Worm (Caenorhabditis elegans): ENCODE measurements around the gene lon-1.

Gene lon-1

DNA sequence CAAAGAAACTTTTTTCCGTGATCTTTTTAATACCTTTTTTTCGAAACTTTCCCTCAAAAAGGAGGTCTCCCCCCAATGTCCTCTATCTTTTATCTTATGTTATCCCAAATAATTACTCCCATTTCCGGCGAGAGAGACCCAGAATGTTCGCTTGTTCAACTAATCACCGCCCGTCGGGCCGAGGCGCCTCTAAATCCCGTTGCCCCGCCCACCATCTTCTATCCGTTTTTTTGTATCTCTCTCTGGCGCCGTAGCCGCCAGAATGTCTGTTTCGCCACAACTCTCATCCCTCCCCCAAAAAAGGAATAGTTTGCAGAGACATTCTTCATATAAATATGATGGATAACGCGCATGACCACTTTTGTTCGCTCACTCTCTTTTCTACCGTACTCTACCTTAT lies 1.6 kb upstream of the lon-1 start:
- no peak for TF ChIP-seq daf-12 (tag; optimal IDR thresholded peaks at IDR 0.05)
- TF ChIP-seq ama-1 (optimal IDR thresholded peaks at IDR 0.05), result no peak
- peak; percentile 82 for TF ChIP-seq nhr-23 (tag; optimal IDR thresholded peaks at IDR 0.05)
- TF ChIP-seq unc-62 (GFP tag; optimal IDR thresholded peaks at IDR 0.05), result no peak
- peak; percentile 56 for TF ChIP-seq nhr-43 (tag; optimal IDR thresholded peaks at IDR 0.05; ENCODE audit: poor library complexity, severe bottlenecking)
- TF ChIP-seq egl-5 (tag; optimal IDR thresholded peaks at IDR 0.05), result no peak
- peak; percentile 48 for TF ChIP-seq nfya-1 (tag; optimal IDR thresholded peaks at IDR 0.05; ENCODE audit: insufficient read depth)
- no peak for TF ChIP-seq jun-1 (tag; optimal IDR thresholded peaks at IDR 0.05)
- no peak for TF ChIP-seq lin-15B (tag; optimal IDR thresholded peaks at IDR 0.05)

DNA sequence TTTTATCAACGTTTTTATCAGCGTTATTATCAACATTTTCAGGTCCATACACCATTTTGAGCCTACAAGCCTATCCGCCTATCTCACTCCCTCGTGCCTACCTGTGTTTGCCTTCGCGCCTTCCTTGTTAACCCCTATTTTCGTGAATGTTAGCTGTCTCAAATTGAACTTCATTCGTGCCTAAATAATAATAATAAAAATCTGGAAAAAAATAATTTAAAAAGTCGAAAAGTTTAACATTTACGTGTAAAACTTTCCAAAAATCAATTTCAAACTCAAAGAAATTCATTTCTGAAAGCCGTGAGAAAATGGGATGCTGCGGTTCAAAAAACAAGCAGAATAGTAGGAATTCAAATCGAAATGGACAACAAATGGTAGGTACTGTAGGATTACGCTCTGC lies 3.7 kb downstream of the lon-1 start, which contains the start of gene R02F2.10:
TSS of gene R02F2.10 (plus strand) at position 301 of the 400 bp plus-strand sequence.
- TF ChIP-seq mml-1 (tag; optimal IDR thresholded peaks at IDR 0.05), result no peak
- TF ChIP-seq nhr-77 (tag; optimal IDR thresholded peaks at IDR 0.05), result no peak
- no peak for TF ChIP-seq ceh-28 (tag; optimal IDR thresholded peaks at IDR 0.05)
- TF ChIP-seq nhr-76 (tag; optimal IDR thresholded peaks at IDR 0.05), result no peak

DNA sequence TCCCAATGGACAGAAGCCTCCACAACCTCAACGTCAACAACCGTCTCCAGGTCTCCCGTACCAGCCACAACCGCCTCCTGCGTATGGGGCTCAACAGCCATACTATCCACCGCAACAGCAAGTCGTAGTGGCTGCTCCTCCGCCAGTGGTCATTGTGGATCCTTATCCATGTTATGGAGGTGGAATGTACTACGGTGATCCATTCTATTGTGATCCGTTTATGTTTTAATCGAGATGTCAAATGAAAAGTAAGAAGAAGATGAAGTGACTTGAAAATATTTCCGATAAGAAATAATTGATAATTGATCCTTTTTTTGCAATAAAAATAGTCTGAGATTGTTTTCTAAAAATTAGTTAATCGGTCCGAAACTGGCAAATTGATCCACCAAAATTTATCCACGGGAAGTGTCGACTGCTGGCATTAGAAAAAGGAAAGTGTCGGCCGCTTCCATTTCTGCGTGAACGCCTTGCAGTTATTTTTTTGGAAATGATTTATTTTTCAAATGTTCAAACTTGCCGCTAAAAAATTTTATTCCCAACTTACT lies 4.6 kb downstream of the lon-1 start, which contains the start of the genes R02F2.6 and R02F2.5:
TSS of gene R02F2.6 (minus strand) at position 101 of the 545 bp plus-strand sequence.
TSS of gene R02F2.5 (plus strand) at position 495 of the 545 bp plus-strand sequence.
- TF ChIP-seq daf-12 (tag; optimal IDR thresholded peaks at IDR 0.05), result no peak
- TF ChIP-seq nhr-77 (tag; optimal IDR thresholded peaks at IDR 0.05), result no peak
- TF ChIP-seq nhr-11 (tag; optimal IDR thresholded peaks at IDR 0.05), result no peak

- TF ChIP-seq nhr-12 (tag; optimal IDR thresholded peaks at IDR 0.05), result no peak
- no peak for TF ChIP-seq lin-15B (tag; optimal IDR thresholded peaks at IDR 0.05)
- TF ChIP-seq nhr-67 (tag; optimal IDR thresholded peaks at IDR 0.05), result no peak
- TF ChIP-seq aly-2 (tag; optimal IDR thresholded peaks at IDR 0.05), result no peak
- no peak for TF ChIP-seq unc-62 (GFP tag; optimal IDR thresholded peaks at IDR 0.05)
- TF ChIP-seq ceh-28 (tag; optimal IDR thresholded peaks at IDR 0.05), result peak; percentile 51
- no peak for TF ChIP-seq mml-1 (tag; optimal IDR thresholded peaks at IDR 0.05)
- TF ChIP-seq zag-1 (tag; optimal IDR thresholded peaks at IDR 0.05), result no peak
Observed at ce11 chrIII:5479493-5480167, 5.4 kb downstream of the lon-1 start.

- peak; percentile 2 for TF ChIP-seq nfya-1 (tag; optimal IDR thresholded peaks at IDR 0.05; ENCODE audit: insufficient read depth)
- TF ChIP-seq egl-27 (tag; optimal IDR thresholded peaks at IDR 0.05), result no peak
- TF ChIP-seq lin-15B (tag; optimal IDR thresholded peaks at IDR 0.05), result peak; percentile 12
- peak; percentile 23 for TF ChIP-seq nhr-23 (tag; optimal IDR thresholded peaks at IDR 0.05)
- no peak for TF ChIP-seq ztf-4 (tag; optimal IDR thresholded peaks at IDR 0.05)
Observed at ce11 chrIII:5483738-5484315, 9.6 kb downstream of the lon-1 start, which contains the start of the genes R02F2.7 and R02F2.4. Gene R02F2.7, minus strand, starts transcription at chrIII:5483773. Gene R02F2.4, plus strand, starts transcription at chrIII:5484289.

ce11 chrIII:5486345-5486744 lies 12.1 kb downstream of the lon-1 start:
- TF ChIP-seq egl-5 (tag; optimal IDR thresholded peaks at IDR 0.05) (no peak), nfya-1 (tag; optimal IDR thresholded peaks at IDR 0.05; ENCODE audit: insufficient read depth) (peak; percentile 54)

DNA sequence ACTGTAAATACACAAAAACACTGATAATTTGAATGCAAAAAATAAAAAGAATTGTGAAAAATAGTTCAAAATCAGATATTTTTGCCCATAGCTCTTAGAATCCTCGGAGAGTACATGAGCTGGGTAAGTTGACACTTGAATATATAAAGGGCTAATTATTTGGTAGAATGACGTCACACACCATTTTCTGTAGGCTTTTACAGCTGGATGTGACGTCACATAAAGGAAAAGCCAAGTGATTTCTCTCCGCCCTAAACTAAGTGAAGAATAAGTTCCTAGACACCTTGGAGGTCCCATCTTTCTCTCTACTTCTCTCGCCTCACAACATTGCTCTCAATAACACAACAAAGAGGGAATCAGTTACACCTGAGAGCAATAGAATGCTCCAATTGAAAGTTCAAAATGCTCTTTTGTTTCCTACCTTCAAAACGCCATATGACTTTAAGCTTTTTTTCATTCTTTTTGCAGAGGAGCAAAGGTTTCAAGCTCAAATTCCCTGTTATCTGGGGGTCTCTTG lies 12.9 kb downstream of the lon-1 start, which contains the start of gene osg-1:
TSS of gene osg-1 (plus strand) at position 467 of the 517 bp plus-strand sequence.
- TF ChIP-seq aly-2 (tag; optimal IDR thresholded peaks at IDR 0.05) (no peak), nhr-12 (tag; optimal IDR thresholded peaks at IDR 0.05) (no peak), ztf-11 (tag; optimal IDR thresholded peaks at IDR 0.05) (no peak), daf-12 (tag; optimal IDR thresholded peaks at IDR 0.05) (no peak), ztf-4 (tag; optimal IDR thresholded peaks at IDR 0.05) (no peak), nhr-237 (tag; optimal IDR thresholded peaks at IDR 0.05) (no peak), nhr-76 (tag; optimal IDR thresholded peaks at IDR 0.05) (no peak), ama-1 (optimal IDR thresholded peaks at IDR 0.05) (no peak), ZK546.5 (tag; optimal IDR thresholded peaks at IDR 0.05) (no peak), sea-2 (GFP tag; optimal IDR thresholded peaks at IDR 0.05) (no peak), lin-15B (tag; optimal IDR thresholded peaks at IDR 0.05) (no peak), egl-27 (tag; optimal IDR thresholded peaks at IDR 0.05) (no peak), nhr-28 (tag; optimal IDR thresholded peaks at IDR 0.05) (no peak), nhr-23 (tag; optimal IDR thresholded peaks at IDR 0.05) (no peak), snpc-4 (tag; optimal IDR thresholded peaks at IDR 0.05) (no peak), ceh-82 (tag; optimal IDR thresholded peaks at IDR 0.05) (no peak), unc-39 (tag; optimal IDR thresholded peaks at IDR 0.05) (no peak), nhr-11 (tag; optimal IDR thresholded peaks at IDR 0.05) (no peak), tbx-2 (tag; optimal IDR thresholded peaks at IDR 0.05) (no peak)

All from whole organism, L3 larva.